Fruit fly (Drosophila melanogaster): ENCODE measurements around the gene CG12320.

CG12320 gene

DNA sequence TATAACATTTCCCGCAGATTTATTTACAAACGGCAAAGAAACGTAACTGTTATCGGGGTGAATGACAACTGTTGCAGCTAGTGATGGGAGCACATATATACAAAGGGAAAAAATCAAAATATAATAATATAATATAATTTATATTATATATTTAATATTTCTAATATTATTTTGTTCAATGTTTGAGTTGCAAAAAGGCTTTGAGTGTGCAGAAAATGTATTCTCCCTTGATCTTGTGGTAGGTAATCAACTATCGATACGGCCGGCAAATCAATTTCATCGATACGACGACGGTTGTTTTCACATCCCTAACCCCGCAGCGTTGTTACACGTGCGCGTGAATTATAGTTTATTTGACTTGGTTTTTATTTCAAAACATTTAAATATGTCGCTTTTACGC lies 29.1 kb downstream of the CG12320 start, which contains the start of the genes mTerf5 and Non3 (continued):
- peak; percentile 80 for TF ChIP-seq CG2712 (tag; optimal IDR thresholded peaks at IDR 0.05)
- peak; percentile 60 for TF ChIP-seq Hmr (GFP tag; optimal IDR thresholded peaks at IDR 0.05)
- no peak for TF ChIP-seq CG6813 (GFP tag; optimal IDR thresholded peaks at IDR 0.05)
- no peak; the same call in 2 of the 3 replicates for TF ChIP-seq CG11695 (GFP tag; IDR thresholded peaks at IDR 0.05)
- TF ChIP-seq Vsx1 (GFP tag; optimal IDR thresholded peaks at IDR 0.05), result peak; percentile 27
- TF ChIP-seq Dad (GFP tag; optimal IDR thresholded peaks at IDR 0.05), result no peak
- peak; percentile 6 for TF ChIP-seq Sry-β (GFP tag; optimal IDR thresholded peaks at IDR 0.05)
- no peak for TF ChIP-seq CG3838 (GFP tag; optimal IDR thresholded peaks at IDR 0.05)
- peak; percentile 62 for TF ChIP-seq sug (tag; optimal IDR thresholded peaks at IDR 0.05)
- TF ChIP-seq Oaz (GFP tag; IDR thresholded peaks at IDR 0.05), result no peak
- peak; percentile 49; the same call in 1 of the 2 replicates for TF ChIP-seq CG32532 (GFP tag; IDR thresholded peaks at IDR 0.05)
- TF ChIP-seq CG10366 (GFP tag; IDR thresholded peaks at IDR 0.05), result peak; percentile 27; the same call in 1 of the 2 replicates
- no peak for TF ChIP-seq NC2α (GFP tag; optimal IDR thresholded peaks at IDR 0.05)
- peak; percentile 54 for TF ChIP-seq CG15601 (tag; optimal IDR thresholded peaks at IDR 0.05)
- no peak for TF ChIP-seq CG3726 (GFP tag; IDR thresholded peaks at IDR 0.05)
- TF ChIP-seq Dek (tag; optimal IDR thresholded peaks at IDR 0.05), result peak; percentile 36
- no peak for TF ChIP-seq run (tag; optimal IDR thresholded peaks at IDR 0.05)
- TF ChIP-seq CG31365 (tag; optimal IDR thresholded peaks at IDR 0.05), result no peak
- no peak for TF ChIP-seq org-1 (GFP tag; optimal IDR thresholded peaks at IDR 0.05)
- peak; percentile 62 for TF ChIP-seq CG10979 (tag; optimal IDR thresholded peaks at IDR 0.05)
- peak; percentile 89 for TF ChIP-seq row (GFP tag; IDR thresholded peaks at IDR 0.05)
- no peak for TF ChIP-seq CG8478 (optimal IDR thresholded peaks at IDR 0.05)
- no peak for TF ChIP-seq GATAe (GFP tag; conservative IDR thresholded peaks at IDR 0.05)
- no peak for TF ChIP-seq sima (GFP tag; optimal IDR thresholded peaks at IDR 0.05)
- TF ChIP-seq CG7963 (GFP tag; IDR thresholded peaks at IDR 0.05; ENCODE audit: partially characterized antibody), result peak; percentile 76; the same call in 2 of the 3 replicates
- TF ChIP-seq wor (GFP tag; IDR thresholded peaks at IDR 0.05), result no peak
- no peak for TF ChIP-seq tll (GFP tag; optimal IDR thresholded peaks at IDR 0.05)
- peak; percentile 32; the same call in 1 of the 3 replicates for TF ChIP-seq tgo (GFP tag; IDR thresholded peaks at IDR 0.05)
- TF ChIP-seq Sry-δ (GFP tag; optimal IDR thresholded peaks at IDR 0.05), result peak; percentile 85
- peak; percentile 72 for TF ChIP-seq nerfin-2 (GFP tag; IDR thresholded peaks at IDR 0.05; ENCODE audit: partially characterized antibody)
- TF ChIP-seq Tbp (GFP tag; optimal IDR thresholded peaks at IDR 0.05), result no peak
- TF ChIP-seq NfI (GFP tag; optimal IDR thresholded peaks at IDR 0.05), result peak; percentile 69
- TF ChIP-seq Oli (tag; optimal IDR thresholded peaks at IDR 0.05), result peak; percentile 24
- TF ChIP-seq Lpt (GFP tag; optimal IDR thresholded peaks at IDR 0.05), result no peak
- peak; percentile 46 for TF ChIP-seq CG9215 (GFP tag; IDR thresholded peaks at IDR 0.05)
- TF ChIP-seq CG12104 (GFP tag; optimal IDR thresholded peaks at IDR 0.05), result no peak
- peak; percentile 27 for TF ChIP-seq tap (tag; optimal IDR thresholded peaks at IDR 0.05)
- no peak for TF ChIP-seq Rx (GFP tag; IDR thresholded peaks at IDR 0.05)
- TF ChIP-seq Doc2 (GFP tag; IDR thresholded peaks at IDR 0.05), result no peak
- TF ChIP-seq CG17568 (GFP tag; optimal IDR thresholded peaks at IDR 0.05), result no peak
- TF ChIP-seq CG1529 (GFP tag; optimal IDR thresholded peaks at IDR 0.05), result no peak
- TF ChIP-seq pfk (GFP tag; optimal IDR thresholded peaks at IDR 0.05), result no peak
- no peak for TF ChIP-seq kay (GFP tag; optimal IDR thresholded peaks at IDR 0.05)
- no peak for TF ChIP-seq Bteb2 (GFP tag; optimal IDR thresholded peaks at IDR 0.05)
- TF ChIP-seq sc (optimal IDR thresholded peaks at IDR 0.05), result no peak
- peak; percentile 34 for TF ChIP-seq sc (GFP tag; optimal IDR thresholded peaks at IDR 0.05)
- TF ChIP-seq chinmo (GFP tag; IDR thresholded peaks at IDR 0.05; ENCODE audit: partially characterized antibody), result peak; percentile 91; the same call in 3 of the 4 replicates
- TF ChIP-seq CG7839 (tag; optimal IDR thresholded peaks at IDR 0.05), result peak; percentile 63
- peak; percentile 15 for TF ChIP-seq CG9797 (GFP tag; optimal IDR thresholded peaks at IDR 0.05)
- peak; percentile 80 for TF ChIP-seq gem (tag; optimal IDR thresholded peaks at IDR 0.05)
- TF ChIP-seq ken (GFP tag; IDR thresholded peaks at IDR 0.05), result peak; percentile 45; the same call in 1 of the 3 replicates

Data from whole organism, embryonic.